Fruit fly (Drosophila melanogaster) whole organism, larva: ENCODE results near the gene CG31223.

Experiments used
- noc ChIP-seq: fragments of 200-800 bp; sonication (Bioruptor generic); optimal IDR thresholded peaks from 3 replicates; lab custom pipeline; 2019; ENCODE audit warnings: missing biosample characterization, mild to moderate bottlenecking, missing genetic modification characterization, moderate library complexity

The CG31223 gene

DNA sequence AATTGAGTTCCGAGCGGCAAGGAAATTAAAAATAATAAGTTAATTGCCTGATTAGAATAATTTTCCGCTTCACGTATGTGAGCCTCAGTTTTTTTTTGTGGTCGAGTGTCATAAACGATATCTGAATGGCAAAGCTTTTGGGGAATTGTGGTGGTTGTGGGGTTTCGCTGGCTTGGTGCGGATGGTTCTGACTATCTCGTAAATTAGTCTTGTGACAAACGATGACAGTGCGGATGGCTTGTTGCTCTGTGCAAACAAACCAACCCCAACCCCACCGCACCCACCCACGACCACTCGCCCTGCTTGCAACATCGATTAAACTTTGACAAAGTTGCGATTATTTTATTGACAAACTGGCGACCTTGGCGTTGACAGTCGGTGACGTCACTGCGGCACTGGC lies 4.0 kb upstream of the CG31223 start:
- TF ChIP-seq noc (tag; lab: Kevin White, UChicago) = no peak

DNA sequence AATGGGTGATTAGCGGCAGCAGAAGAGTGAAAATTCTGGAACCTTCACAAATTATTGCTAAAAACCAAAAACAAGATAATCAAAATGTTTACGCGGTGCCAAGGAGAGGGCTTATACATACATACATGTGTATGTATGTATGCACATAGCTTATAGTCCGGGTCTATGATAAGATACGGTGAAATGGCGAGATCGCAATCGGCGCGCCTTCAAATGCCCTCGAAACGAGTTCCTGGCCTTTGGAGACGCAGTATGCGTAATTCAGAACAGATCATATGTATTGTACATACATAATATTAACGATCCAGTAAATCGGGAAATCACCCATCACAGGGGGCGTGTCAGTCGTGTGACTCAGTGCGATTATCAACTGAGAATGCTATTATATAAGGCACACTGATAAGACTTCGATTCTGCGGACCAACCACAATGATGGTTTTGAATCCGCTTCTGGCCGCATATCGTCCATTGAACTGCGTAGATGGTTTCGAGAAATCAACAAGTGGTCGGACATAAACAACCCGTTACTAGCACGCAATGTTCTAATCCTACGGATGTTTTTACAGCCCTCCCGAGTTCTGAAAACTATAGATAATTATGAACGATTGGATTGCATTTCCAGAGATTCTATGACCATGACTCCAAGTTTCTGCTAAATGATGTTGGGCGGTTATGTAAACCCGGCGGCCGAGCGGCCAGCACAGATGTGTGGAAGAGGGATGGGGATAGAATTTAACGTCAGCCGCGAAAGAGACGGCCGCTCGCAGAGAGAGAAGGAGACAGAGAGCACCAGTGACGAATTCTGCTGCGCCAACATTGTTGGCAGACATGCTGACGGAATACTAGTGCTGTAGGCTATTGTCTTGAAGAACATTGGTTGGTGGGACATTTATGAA lies 2.2 kb upstream of the CG31223 start:
- TF ChIP-seq noc (tag; lab: Kevin White, UChicago) = peak; percentile 70

DNA sequence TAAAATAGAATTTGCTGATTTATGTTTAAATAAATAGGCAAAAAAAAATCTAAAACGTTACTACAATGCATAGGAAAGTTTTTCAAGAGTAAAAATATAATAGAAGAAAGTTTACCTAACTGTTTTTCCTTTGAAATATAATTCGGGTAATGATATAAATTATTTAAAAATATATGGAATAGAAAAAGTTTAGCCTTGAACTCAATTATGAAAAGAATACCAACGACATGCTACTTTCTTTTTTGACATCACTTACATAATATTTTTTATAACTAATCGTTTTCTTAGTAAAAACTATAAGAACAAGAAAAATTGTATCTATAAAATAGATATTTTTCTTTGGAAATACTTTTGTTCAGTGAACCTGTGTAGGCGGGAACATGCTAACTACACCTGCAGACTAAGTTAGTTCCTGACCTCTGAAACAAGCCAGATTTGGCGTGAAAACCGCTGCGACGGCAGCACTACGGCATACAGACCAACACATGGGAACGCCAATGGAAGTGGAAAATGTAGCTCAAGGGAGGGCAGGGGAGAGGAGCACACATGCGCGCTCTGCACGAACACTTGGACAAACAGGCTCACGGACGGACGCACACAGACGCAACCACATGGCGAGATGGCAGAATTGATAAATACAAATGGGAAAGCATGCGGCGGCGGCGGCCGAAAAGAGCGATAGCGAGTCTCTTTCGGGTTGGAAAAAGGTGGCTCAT lies 1.4 kb upstream of the CG31223 start:
- no peak for TF ChIP-seq noc (tag; lab: Kevin White, UChicago)

DNA sequence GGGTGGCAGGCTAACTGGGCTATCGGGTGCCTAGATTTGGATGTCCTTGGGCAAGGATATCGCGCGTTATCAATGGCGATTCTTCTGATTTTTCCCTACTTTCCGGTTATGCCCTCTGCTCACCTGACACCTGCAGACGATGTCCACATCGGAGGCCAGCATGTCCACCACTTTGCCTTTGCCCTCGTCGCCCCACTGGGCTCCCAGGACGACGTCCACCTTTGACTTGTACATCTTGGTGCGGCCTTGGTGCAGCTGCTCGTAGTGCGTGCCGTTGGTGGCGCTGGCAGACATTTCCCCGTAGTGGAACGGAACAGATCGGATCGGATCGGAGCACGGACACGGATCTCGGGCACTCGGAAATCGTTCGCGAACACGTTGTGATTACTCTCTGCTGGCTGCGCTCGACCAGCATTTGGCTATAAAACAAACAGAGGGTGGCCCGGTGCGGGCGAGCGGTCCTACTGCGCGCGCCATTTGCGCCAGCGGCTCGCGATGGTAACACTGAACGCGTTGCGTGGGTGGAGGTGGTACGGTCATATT lies 703 bp upstream of the CG31223 start, which contains the start of gene Adss:
Gene Adss, minus strand, starts transcription at position 428 of the 543 bp plus-strand sequence.
- TF ChIP-seq noc (tag; lab: Kevin White, UChicago) = peak; percentile 45

DNA sequence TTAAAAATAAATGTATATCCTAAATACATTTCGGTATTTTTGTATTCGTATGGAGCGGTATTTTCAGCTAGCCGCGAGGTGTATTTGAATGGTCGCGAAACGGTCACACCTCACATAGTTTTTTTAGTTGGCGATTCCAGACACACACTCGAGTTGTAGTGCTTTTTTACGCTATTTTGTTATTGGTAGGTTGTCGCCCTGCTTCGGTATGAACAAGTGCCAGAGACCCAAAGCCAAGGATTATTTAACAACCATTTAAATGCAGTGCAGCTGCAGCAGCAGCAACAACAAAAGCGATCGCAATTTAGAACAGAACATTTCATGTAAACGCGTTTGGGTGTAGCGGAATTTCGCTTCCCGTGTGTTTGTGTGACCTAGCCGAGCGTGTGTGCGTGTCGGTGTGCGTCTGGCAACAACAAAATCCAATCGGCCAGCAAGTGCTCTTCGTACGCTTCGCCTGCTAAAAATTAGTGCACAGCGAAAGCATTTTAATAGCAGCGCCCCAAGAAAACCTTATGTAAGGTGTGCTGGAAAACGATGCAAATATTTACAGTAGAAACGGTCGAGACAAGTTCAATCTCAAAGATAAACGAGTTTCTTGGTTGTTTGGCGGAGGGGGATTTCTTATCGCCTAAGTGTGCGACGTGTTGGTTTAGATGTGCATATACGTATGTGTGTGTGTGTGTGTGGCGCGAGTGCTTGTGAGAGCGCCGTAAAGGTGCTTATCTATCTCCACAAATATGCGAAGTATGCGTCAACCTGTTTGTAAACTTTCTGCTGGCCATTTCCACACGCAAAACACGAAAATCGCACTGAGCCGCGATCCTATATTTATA lies 2.0 kb downstream of the CG31223 start, which contains the start of gene Synd:
Gene Synd, plus strand, starts transcription at position 111 of the 836 bp plus-strand sequence.
- peak; percentile 62 for TF ChIP-seq noc (tag; lab: Kevin White, UChicago)

DNA sequence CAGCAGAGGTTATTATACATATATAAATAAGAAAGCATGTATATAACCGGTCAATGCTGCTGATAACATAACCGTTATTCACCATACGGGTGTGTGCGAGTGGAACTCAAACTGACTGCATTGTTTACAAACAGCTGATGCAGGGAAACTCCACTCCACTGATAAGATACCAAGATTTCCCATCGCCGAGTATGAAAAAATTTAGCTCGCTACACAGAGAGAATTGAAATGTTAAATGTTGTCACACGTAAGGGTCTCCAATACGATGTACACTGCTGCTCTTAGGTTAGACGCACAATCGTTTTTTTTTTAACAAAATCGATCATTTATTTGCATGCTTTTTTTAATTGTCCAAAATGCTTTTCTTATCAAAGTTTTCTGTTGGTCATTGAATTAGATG lies 2.7 kb downstream of the CG31223 start:
- no peak for TF ChIP-seq noc (tag; lab: Kevin White, UChicago)

- peak; percentile 16 for TF ChIP-seq noc (tag; lab: Kevin White, UChicago)
Measured at dm6 chr3R:20834770-20835183, 3.9 kb downstream of the CG31223 start.

- no peak for TF ChIP-seq noc (tag; lab: Kevin White, UChicago)
Measured at dm6 chr3R:20835531-20835930, 4.6 kb downstream of the CG31223 start.

- no peak for TF ChIP-seq noc (tag; lab: Kevin White, UChicago)
Measured at dm6 chr3R:20836257-20836856, 5.4 kb downstream of the CG31223 start.

DNA sequence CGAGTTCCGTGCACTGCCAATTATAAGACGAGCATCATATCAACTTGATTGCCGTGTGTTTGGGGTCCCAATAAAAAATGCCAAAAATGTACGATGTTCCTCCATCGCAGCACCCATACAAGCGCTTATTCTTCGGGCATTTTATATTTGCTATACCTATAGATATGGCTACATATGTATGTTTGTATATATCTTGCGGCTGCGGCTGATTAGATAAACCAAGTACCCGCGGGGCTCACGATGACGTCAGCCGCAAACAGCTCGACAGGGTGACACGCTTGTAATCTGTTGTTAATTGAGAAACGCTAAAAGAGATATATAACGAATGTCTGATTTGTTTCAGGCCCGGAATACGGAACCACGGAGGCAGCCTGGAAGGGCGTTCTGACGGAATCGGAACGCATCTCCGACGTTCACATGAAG lies 6.3 kb downstream of the CG31223 start:
- peak; percentile 32 for TF ChIP-seq noc (tag; lab: Kevin White, UChicago)

- TF ChIP-seq noc (tag; lab: Kevin White, UChicago) = no peak
Measured at dm6 chr3R:20838787-20839186, 7.9 kb downstream of the CG31223 start.

dm6 chr3R:20841840-20842239 lies 10.9 kb downstream of the CG31223 start, which contains the start of gene CG15695:
Gene CG15695, plus strand, starts transcription at chr3R:20842140.
- no peak for TF ChIP-seq noc (tag; lab: Kevin White, UChicago)

dm6 chr3R:20845493-20845892 lies 14.6 kb downstream of the CG31223 start:
- no peak for TF ChIP-seq noc (tag; lab: Kevin White, UChicago)

DNA sequence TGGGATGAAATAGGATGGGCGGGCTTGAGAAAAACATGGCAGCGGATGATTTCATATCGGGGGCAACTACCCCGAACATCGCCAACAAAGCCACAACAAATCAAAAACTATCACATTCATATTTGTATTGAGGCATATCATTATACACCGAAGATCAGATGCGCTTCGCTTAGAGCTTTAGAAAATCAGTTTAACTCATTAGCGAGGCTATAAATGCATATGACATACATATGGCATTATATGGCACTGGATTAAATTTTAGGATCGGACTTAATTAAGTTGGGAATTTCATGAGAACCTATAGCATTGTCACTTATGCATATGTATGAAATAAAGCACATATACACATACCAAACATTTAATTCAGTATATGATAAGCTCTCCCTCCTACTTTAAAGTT lies 15.4 kb downstream of the CG31223 start:
- TF ChIP-seq noc (tag; lab: Kevin White, UChicago) = no peak

dm6 chr3R:20846768-20847167 lies 15.8 kb downstream of the CG31223 start, which contains the start of gene CG15696:
Gene CG15696, plus strand, starts transcription at chr3R:20847068.
- no peak for TF ChIP-seq noc (tag; lab: Kevin White, UChicago)
